Worm (Caenorhabditis elegans): ENCODE measurements around the gene C34C12.12.
A peak's percentile ranks its signal among the peaks of the same experiment; 100 is the strongest.

C34C12.12 gene

ce11 chrIII:3499850-3500249 lies 46.9 kb downstream of the C34C12.12 start (continued):
- TF ChIP-seq ama-1 (optimal IDR thresholded peaks at IDR 0.05) (no peak), ama-1 (GFP tag; optimal IDR thresholded peaks at IDR 0.05) (no peak), K11D2.4 (GFP tag; IDR thresholded peaks at IDR 0.05) (peak; percentile 39; the same call in 1 of the 2 replicates), lin-26 (GFP tag; IDR thresholded peaks at IDR 0.05) (no peak), B0019.2 (GFP tag; conservative IDR thresholded peaks at IDR 0.05) (no peak), attf-5 (GFP tag; optimal IDR thresholded peaks at IDR 0.05) (peak; percentile 12), akir-1 (GFP tag; optimal IDR thresholded peaks at IDR 0.05) (no peak), C06A6.2 (GFP tag; conservative IDR thresholded peaks at IDR 0.05) (no peak), pbrm-1 (GFP tag; IDR thresholded peaks at IDR 0.05) (peak; percentile 22; the same call in 1 of the 2 replicates), ztf-28 (GFP tag; IDR thresholded peaks at IDR 0.05) (peak; percentile 74; the same call in 1 of the 2 replicates), ztf-18 (tag; optimal IDR thresholded peaks at IDR 0.05) (peak; percentile 18), ekl-4 (GFP tag; IDR thresholded peaks at IDR 0.05) (no peak), F33H1.4 (GFP tag; IDR thresholded peaks at IDR 0.05) (0 out of 2 replicates have a peak, but pooled peaks have one; percentile 28), T07F8.4 (tag; optimal IDR thresholded peaks at IDR 0.05) (no peak), nfya-1 (tag; optimal IDR thresholded peaks at IDR 0.05; ENCODE audit: borderline replicate concordance, insufficient read depth) (no peak), K12H6.12 (tag; optimal IDR thresholded peaks at IDR 0.05) (no peak), ccch-3 (GFP tag; optimal IDR thresholded peaks at IDR 0.05) (no peak), mel-28 (tag; optimal IDR thresholded peaks at IDR 0.05; ENCODE audit: borderline replicate concordance) (no peak), ceh-100 (GFP tag; IDR thresholded peaks at IDR 0.05) (peak; percentile 96), nhr-179 (tag; optimal IDR thresholded peaks at IDR 0.05) (no peak), bed-1 (GFP tag; IDR thresholded peaks at IDR 0.05) (no peak), Y67H2A.10 (GFP tag; conservative IDR thresholded peaks at IDR 0.05) (0 out of 2 replicates have a peak, but pooled peaks have one; percentile 36), ztf-26 (tag; optimal IDR thresholded peaks at IDR 0.05) (no peak), F10E7.11 (tag; optimal IDR thresholded peaks at IDR 0.05) (no peak), cebp-2 (GFP tag; IDR thresholded peaks at IDR 0.05) (no peak), let-607 (tag; optimal IDR thresholded peaks at IDR 0.05) (no peak), repo-1 (tag; optimal IDR thresholded peaks at IDR 0.05) (no peak), chd-7 (tag; optimal IDR thresholded peaks at IDR 0.05) (peak; percentile 18), ztf-6 (GFP tag; IDR thresholded peaks at IDR 0.05) (no peak), ztf-3 (GFP tag; optimal IDR thresholded peaks at IDR 0.05) (no peak), efl-1 (GFP tag; optimal IDR thresholded peaks at IDR 0.05) (no peak), mcd-1 (GFP tag; IDR thresholded peaks at IDR 0.05) (peak; percentile 65), lin-35 (GFP tag; optimal IDR thresholded peaks at IDR 0.05) (no peak), lag-1 (GFP tag; IDR thresholded peaks at IDR 0.05) (no peak), B0035.1 (tag; optimal IDR thresholded peaks at IDR 0.05) (no peak), D2030.7 (GFP tag; IDR thresholded peaks at IDR 0.05) (0 out of 2 replicates have a peak, but pooled peaks have one; percentile 20), unc-62 (GFP tag; optimal IDR thresholded peaks at IDR 0.05) (no peak), egl-18 (GFP tag; IDR thresholded peaks at IDR 0.05) (no peak), C17E4.6 (GFP tag; IDR thresholded peaks at IDR 0.05) (no peak), F49E8.2 (tag; optimal IDR thresholded peaks at IDR 0.05; ENCODE audit: insufficient read depth) (no peak), tbp1 (GFP tag; optimal IDR thresholded peaks at IDR 0.05) (no peak), madf-3 (GFP tag; IDR thresholded peaks at IDR 0.05) (no peak), ceh-40 (GFP tag; IDR thresholded peaks at IDR 0.05) (no peak), Y95B8A.8 (GFP tag; IDR thresholded peaks at IDR 0.05) (no peak), somi-1 (GFP tag; optimal IDR thresholded peaks at IDR 0.05) (no peak), aptf-2 (GFP tag; conservative IDR thresholded peaks at IDR 0.05) (0 out of 2 replicates have a peak, but pooled peaks have one; percentile 50), sea-2 (GFP tag; IDR thresholded peaks at IDR 0.05) (no peak), lin-54 (GFP tag; optimal IDR thresholded peaks at IDR 0.05) (peak; percentile 11), hlh-12 (tag; optimal IDR thresholded peaks at IDR 0.05) (no peak)
